Worm (Caenorhabditis elegans): ENCODE results near the gene M04D8.8.

M04D8.8 gene

ce11 chrIII:10004213-10004612, 29.8 kb upstream of the M04D8.8 start, which contains the start of gene C05B5.11:
C05B5.11 (plus strand) TSS chrIII:10004513.
- TF ChIP-seq unc-39 (tag; optimal IDR thresholded peaks at IDR 0.05), result no peak
- no peak for TF ChIP-seq mab-5 (tag; optimal IDR thresholded peaks at IDR 0.05)
- no peak for TF ChIP-seq ham-2 (GFP tag; optimal IDR thresholded peaks at IDR 0.05)
- no peak for TF ChIP-seq nhr-12 (tag; optimal IDR thresholded peaks at IDR 0.05)
- no peak for TF ChIP-seq zip-8 (tag; optimal IDR thresholded peaks at IDR 0.05)
- TF ChIP-seq snpc-4 (tag; optimal IDR thresholded peaks at IDR 0.05), result no peak
- TF ChIP-seq blmp-1 (tag; optimal IDR thresholded peaks at IDR 0.05), result no peak
- TF ChIP-seq sptf-1 (tag; optimal IDR thresholded peaks at IDR 0.05), result no peak
- TF ChIP-seq hlh-1 (tag; optimal IDR thresholded peaks at IDR 0.05), result no peak
- no peak for TF ChIP-seq mep-1 (tag; optimal IDR thresholded peaks at IDR 0.05)
- no peak for TF ChIP-seq lin-13 (tag; optimal IDR thresholded peaks at IDR 0.05)
- TF ChIP-seq flh-1 (GFP tag; optimal IDR thresholded peaks at IDR 0.05), result no peak
- no peak for TF ChIP-seq sem-2 (GFP tag; optimal IDR thresholded peaks at IDR 0.05)
- no peak for TF ChIP-seq elt-1 (tag; optimal IDR thresholded peaks at IDR 0.05; ENCODE audit: borderline replicate concordance, insufficient read depth)
- no peak for TF ChIP-seq tbx-8 (GFP tag; optimal IDR thresholded peaks at IDR 0.05)
- TF ChIP-seq elt-3 (tag; optimal IDR thresholded peaks at IDR 0.05), result no peak
- TF ChIP-seq lin-32 (GFP tag; optimal IDR thresholded peaks at IDR 0.05), result no peak
- TF ChIP-seq lsy-2 (tag; optimal IDR thresholded peaks at IDR 0.05), result no peak
- TF ChIP-seq nhr-28 (tag; optimal IDR thresholded peaks at IDR 0.05), result no peak
- TF ChIP-seq ceh-39 (tag; optimal IDR thresholded peaks at IDR 0.05), result no peak

ce11 chrIII:10006734-10007348, 27.1 kb upstream of the M04D8.8 start, which contains the start of gene C05B5.8:
C05B5.8 (minus strand) TSS chrIII:10006784.
- no peak for TF ChIP-seq lin-13 (tag; optimal IDR thresholded peaks at IDR 0.05)
- TF ChIP-seq unc-120 (tag; optimal IDR thresholded peaks at IDR 0.05; ENCODE audit: poor library complexity, severe bottlenecking), result no peak
- no peak for TF ChIP-seq zip-8 (tag; optimal IDR thresholded peaks at IDR 0.05)
- no peak for TF ChIP-seq ztf-11 (tag; optimal IDR thresholded peaks at IDR 0.05)
- no peak for TF ChIP-seq ceh-83 (GFP tag; optimal IDR thresholded peaks at IDR 0.05)
- TF ChIP-seq blmp-1 (tag; optimal IDR thresholded peaks at IDR 0.05), result no peak
- no peak for TF ChIP-seq snpc-4 (tag; optimal IDR thresholded peaks at IDR 0.05)
- no peak for TF ChIP-seq nhr-2 (tag; optimal IDR thresholded peaks at IDR 0.05)
- no peak for TF ChIP-seq M03D4.4 (tag; optimal IDR thresholded peaks at IDR 0.05)
- no peak for TF ChIP-seq ham-2 (GFP tag; optimal IDR thresholded peaks at IDR 0.05)
- no peak for TF ChIP-seq tbx-8 (GFP tag; optimal IDR thresholded peaks at IDR 0.05)

- no peak for TF ChIP-seq nhr-237 (tag; optimal IDR thresholded peaks at IDR 0.05)
- no peak for TF ChIP-seq tbx-8 (GFP tag; optimal IDR thresholded peaks at IDR 0.05)
- TF ChIP-seq elt-1 (tag; optimal IDR thresholded peaks at IDR 0.05; ENCODE audit: borderline replicate concordance, insufficient read depth), result no peak
- no peak for TF ChIP-seq flh-1 (GFP tag; optimal IDR thresholded peaks at IDR 0.05)
- TF ChIP-seq unc-120 (tag; optimal IDR thresholded peaks at IDR 0.05; ENCODE audit: poor library complexity, severe bottlenecking), result no peak
- TF ChIP-seq ceh-43 (GFP tag; optimal IDR thresholded peaks at IDR 0.05), result no peak
- no peak for TF ChIP-seq mls-2 (tag; optimal IDR thresholded peaks at IDR 0.05)
- TF ChIP-seq nhr-2 (tag; optimal IDR thresholded peaks at IDR 0.05), result no peak
- no peak for TF ChIP-seq lin-32 (GFP tag; optimal IDR thresholded peaks at IDR 0.05)
- TF ChIP-seq unc-62 (GFP tag; optimal IDR thresholded peaks at IDR 0.05), result no peak
- TF ChIP-seq ces-1 (GFP tag; optimal IDR thresholded peaks at IDR 0.05), result no peak
- TF ChIP-seq blmp-1 (tag; optimal IDR thresholded peaks at IDR 0.05), result no peak
- TF ChIP-seq sptf-1 (tag; optimal IDR thresholded peaks at IDR 0.05), result no peak
- no peak for TF ChIP-seq snpc-4 (tag; optimal IDR thresholded peaks at IDR 0.05)
- TF ChIP-seq ztf-11 (tag; optimal IDR thresholded peaks at IDR 0.05), result no peak
These were observed 23.9 kb upstream of the M04D8.8 start, which contains the start of gene fbxa-155 for ce11 chrIII:10010117-10010516. fbxa-155 (minus strand) TSS chrIII:10010217.

ce11 chrIII:10012136-10012535, 21.8 kb upstream of the M04D8.8 start, which contains the start of gene C05B5.16:
C05B5.16 (plus strand) TSS chrIII:10012436.
- TF ChIP-seq bed-3 (GFP tag; optimal IDR thresholded peaks at IDR 0.05), result no peak
- no peak for TF ChIP-seq ceh-43 (GFP tag; optimal IDR thresholded peaks at IDR 0.05)
- TF ChIP-seq nhr-237 (tag; optimal IDR thresholded peaks at IDR 0.05), result no peak
- no peak for TF ChIP-seq blmp-1 (tag; optimal IDR thresholded peaks at IDR 0.05)
- TF ChIP-seq sptf-1 (tag; optimal IDR thresholded peaks at IDR 0.05), result no peak
- TF ChIP-seq lin-32 (GFP tag; optimal IDR thresholded peaks at IDR 0.05), result no peak
- no peak for TF ChIP-seq nhr-12 (tag; optimal IDR thresholded peaks at IDR 0.05)
- TF ChIP-seq unc-62 (GFP tag; optimal IDR thresholded peaks at IDR 0.05), result no peak
- no peak for TF ChIP-seq M03D4.4 (tag; optimal IDR thresholded peaks at IDR 0.05)
- no peak for TF ChIP-seq elt-3 (tag; optimal IDR thresholded peaks at IDR 0.05)
- TF ChIP-seq mab-5 (tag; optimal IDR thresholded peaks at IDR 0.05), result no peak
- no peak for TF ChIP-seq lin-13 (tag; optimal IDR thresholded peaks at IDR 0.05)
- TF ChIP-seq mls-2 (tag; optimal IDR thresholded peaks at IDR 0.05), result no peak
- no peak for TF ChIP-seq cnd-1 (tag; optimal IDR thresholded peaks at IDR 0.05)
- TF ChIP-seq tbx-8 (GFP tag; optimal IDR thresholded peaks at IDR 0.05), result no peak
- TF ChIP-seq elt-1 (tag; optimal IDR thresholded peaks at IDR 0.05; ENCODE audit: borderline replicate concordance, insufficient read depth), result no peak
- TF ChIP-seq drap-1 (GFP tag; optimal IDR thresholded peaks at IDR 0.05), result no peak
- no peak for TF ChIP-seq flh-1 (GFP tag; optimal IDR thresholded peaks at IDR 0.05)
- no peak for TF ChIP-seq unc-120 (tag; optimal IDR thresholded peaks at IDR 0.05; ENCODE audit: poor library complexity, severe bottlenecking)
- TF ChIP-seq ceh-83 (GFP tag; optimal IDR thresholded peaks at IDR 0.05), result no peak

Data from whole organism, mixed stage, embryonic.